Worm (Caenorhabditis elegans): Measurements from ENCODE around the gene B0524.6.

Gene B0524.6

DNA sequence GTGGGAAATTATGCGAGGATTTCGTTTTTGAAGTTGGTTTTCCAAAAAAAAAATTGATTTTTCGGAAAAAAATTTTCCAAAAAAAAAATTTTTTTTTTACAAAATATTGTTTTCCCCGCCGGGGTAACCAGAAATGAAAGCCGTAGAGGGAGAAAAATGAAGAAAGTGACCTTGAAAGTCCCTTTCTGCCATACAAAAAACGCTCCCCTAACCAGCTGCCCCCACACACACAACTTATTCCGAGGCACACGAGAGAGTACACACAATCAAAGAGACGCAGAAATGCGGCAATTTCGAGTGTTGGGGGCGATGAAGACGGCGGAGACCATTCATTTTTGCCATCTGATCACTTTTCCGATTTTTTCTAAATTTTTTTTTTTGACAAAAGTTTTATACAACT lies 51.5 kb downstream of the B0524.6 start (continued):
- TF ChIP-seq C04F5.9 (tag; optimal IDR thresholded peaks at IDR 0.05) (no peak), pag-3 (tag; optimal IDR thresholded peaks at IDR 0.05; ENCODE audit: borderline replicate concordance, insufficient read depth) (peak; percentile 69), aly-2 (tag; optimal IDR thresholded peaks at IDR 0.05) (no peak), nhr-20 (tag; optimal IDR thresholded peaks at IDR 0.05) (peak; percentile 6), unc-30 (tag; optimal IDR thresholded peaks at IDR 0.05) (no peak), mep-1 (tag; optimal IDR thresholded peaks at IDR 0.05) (peak; percentile 20), swsn-7 (tag; optimal IDR thresholded peaks at IDR 0.05) (no peak), pax-3 (tag; optimal IDR thresholded peaks at IDR 0.05) (no peak), snu-23 (GFP tag; optimal IDR thresholded peaks at IDR 0.05) (peak; percentile 45), C16A3.4 (tag; optimal IDR thresholded peaks at IDR 0.05) (no peak), efl-3 (GFP tag; optimal IDR thresholded peaks at IDR 0.05) (no peak), isw-1 (GFP tag; IDR thresholded peaks at IDR 0.05) (no peak), ceh-90 (tag; optimal IDR thresholded peaks at IDR 0.05) (no peak), lin-35 (GFP tag; optimal IDR thresholded peaks at IDR 0.05) (peak in 1 of 2 experiments; percentile 60), xbp-1 (tag; optimal IDR thresholded peaks at IDR 0.05) (no peak), skn-1 (tag; optimal IDR thresholded peaks at IDR 0.05) (peak; percentile 40), tlp-1 (tag; optimal IDR thresholded peaks at IDR 0.05) (no peak), nhr-12 (tag; optimal IDR thresholded peaks at IDR 0.05) (no peak), zag-1 (tag; optimal IDR thresholded peaks at IDR 0.05) (no peak), aha-1 (tag; optimal IDR thresholded peaks at IDR 0.05) (no peak), ama-1 (optimal IDR thresholded peaks at IDR 0.05) (no peak), nhr-28 (tag; optimal IDR thresholded peaks at IDR 0.05) (no peak), ces-1 (GFP tag; optimal IDR thresholded peaks at IDR 0.05) (no peak), blmp-1 (tag; optimal IDR thresholded peaks at IDR 0.05) (peak; percentile 97), hlh-4 (tag; optimal IDR thresholded peaks at IDR 0.05) (no peak), rnt-1 (tag; optimal IDR thresholded peaks at IDR 0.05) (no peak), lsy-2 (tag; optimal IDR thresholded peaks at IDR 0.05) (peak in 1 of 2 experiments; percentile 23), lin-13 (GFP tag; optimal IDR thresholded peaks at IDR 0.05) (peak; percentile 40), lin-15B (tag; optimal IDR thresholded peaks at IDR 0.05) (no peak), jun-1 (tag; optimal IDR thresholded peaks at IDR 0.05) (no peak), ceh-82 (tag; optimal IDR thresholded peaks at IDR 0.05) (no peak), ceh-63 (GFP tag; optimal IDR thresholded peaks at IDR 0.05) (no peak), ztf-11 (tag; optimal IDR thresholded peaks at IDR 0.05) (no peak), unc-130 (tag; optimal IDR thresholded peaks at IDR 0.05) (no peak), grh-1 (GFP tag; IDR thresholded peaks at IDR 0.05) (no peak; the same call in 1 of the 2 replicates), zip-4 (GFP tag; optimal IDR thresholded peaks at IDR 0.05) (no peak), lin-39 (tag; optimal IDR thresholded peaks at IDR 0.05) (no peak), nhr-76 (tag; optimal IDR thresholded peaks at IDR 0.05) (no peak), mab-9 (GFP tag; IDR thresholded peaks at IDR 0.05) (no peak), egl-27 (tag; optimal IDR thresholded peaks at IDR 0.05) (no peak), unc-62 (GFP tag; optimal IDR thresholded peaks at IDR 0.05) (no peak), mdl-1 (tag; optimal IDR thresholded peaks at IDR 0.05) (peak in 1 of 2 experiments; percentile 12), Y116A8C.19 (tag; optimal IDR thresholded peaks at IDR 0.05; ENCODE audit: borderline replicate concordance) (no peak), tbx-2 (tag; optimal IDR thresholded peaks at IDR 0.05) (no peak), nhr-47 (tag; optimal IDR thresholded peaks at IDR 0.05) (no peak), pqm-1 (tag; optimal IDR thresholded peaks at IDR 0.05) (no peak)

Measured in whole organism, L1 larva.